Fruit fly (Drosophila melanogaster) whole organism, embryonic: ENCODE results near the gene CCDC151.
A peak's percentile ranks its signal among the peaks of the same experiment; 100 is the strongest.

Experiments used
- CG10147 ChIP-seq: fragments of 200-800 bp; sonication (Bioruptor generic); optimal IDR thresholded peaks from 2 replicates; lab custom pipeline; 2019; ENCODE audit warnings: missing biosample characterization, mild to moderate bottlenecking, missing genetic modification characterization, moderate library complexity
- CG10267 ChIP-seq: fragments of 200-800 bp; sonication (Bioruptor generic); optimal IDR thresholded peaks from 2 replicates; lab custom pipeline; 2018; ENCODE audit warnings: missing biosample characterization, mild to moderate bottlenecking, missing genetic modification characterization, moderate library complexity
- CG1233 ChIP-seq: fragments of 200-800 bp; sonication (Bioruptor generic); optimal IDR thresholded peaks from 4 replicates; lab custom pipeline; 2018; ENCODE audit warnings: missing biosample characterization, mild to moderate bottlenecking, missing genetic modification characterization
- CG14050 ChIP-seq: fragments of 200-800 bp; sonication (Bioruptor generic); IDR thresholded peaks from 3 replicates; pipeline ENCODE4 v1.3.6; 2022; ENCODE audit warnings: missing biosample characterization, missing genetic modification characterization
- CG15696 ChIP-seq: fragments of 200-800 bp; sonication (Bioruptor generic); optimal IDR thresholded peaks from 2 replicates; lab custom pipeline; 2019; ENCODE audit warnings: missing biosample characterization, mild to moderate bottlenecking, missing genetic modification characterization, moderate library complexity
- CG17186 ChIP-seq: fragments of 200-800 bp; sonication (Bioruptor generic); optimal IDR thresholded peaks from 3 replicates; lab custom pipeline; 2017; ENCODE audit warnings: missing biosample characterization, missing genetic modification reagents, missing genetic modification characterization
- CG18619 ChIP-seq: fragments of 200-800 bp; sonication (Bioruptor generic); optimal IDR thresholded peaks from 3 replicates; lab custom pipeline; 2017; ENCODE audit warnings: missing biosample characterization, mild to moderate bottlenecking, missing genetic modification characterization
- CG2120 ChIP-seq: fragments of 200-800 bp; sonication (Bioruptor generic); optimal IDR thresholded peaks from 3 replicates; lab custom pipeline; 2016; ENCODE audit warnings: missing biosample characterization, missing genetic modification characterization
- CG32767 ChIP-seq: fragments of 200-800 bp; sonication (Bioruptor generic); IDR thresholded peaks from 2 replicates; pipeline ENCODE4 v1.3.6; 2022; ENCODE audit warnings: missing biosample characterization, missing genetic modification characterization
- CG3281 ChIP-seq: fragments of 200-800 bp; sonication (Bioruptor generic); optimal IDR thresholded peaks from 3 replicates; lab custom pipeline; 2017; ENCODE audit warnings: missing biosample characterization, mild to moderate bottlenecking, missing genetic modification characterization
- CG3726 ChIP-seq: fragments of 200-800 bp; sonication (Bioruptor generic); IDR thresholded peaks from 3 replicates; pipeline ENCODE4, ENCODE4 v1.3.6; 2022; ENCODE audit warnings: missing biosample characterization, missing genetic modification characterization
- CG3995 ChIP-seq: fragments of 200-800 bp; sonication (Bioruptor generic); optimal IDR thresholded peaks from 3 replicates; lab custom pipeline; 2016; ENCODE audit warnings: missing biosample characterization, missing genetic modification characterization
- CG42726 ChIP-seq: fragments of 200-800 bp; sonication (Bioruptor generic); IDR thresholded peaks from 2 replicates; pipeline ENCODE4 v1.3.6; 2022; ENCODE audit warnings: missing biosample characterization, missing genetic modification characterization; ENCODE audit not compliant: partially characterized antibody
- CG5180 ChIP-seq: fragments of 200-800 bp; sonication (Bioruptor generic); optimal IDR thresholded peaks from 3 replicates; lab custom pipeline; 2017; ENCODE audit warnings: missing biosample characterization, missing genetic modification characterization, mild to moderate bottlenecking, moderate library complexity, missing genetic modification reagents
- CG7839 ChIP-seq: fragments of 200-800 bp; sonication (Bioruptor generic); optimal IDR thresholded peaks from 3 replicates; lab custom pipeline; 2018; ENCODE audit warnings: missing biosample characterization, mild to moderate bottlenecking, missing genetic modification characterization, moderate library complexity
- CG8478 ChIP-seq: fragments of >200 bp; optimal IDR thresholded peaks from 2 replicates; lab custom pipeline; 2018
- CG8924 ChIP-seq: fragments of 200-800 bp; optimal IDR thresholded peaks from 3 replicates; lab custom pipeline; 2019; ENCODE audit warnings: missing biosample characterization, mild to moderate bottlenecking, missing genetic modification characterization, moderate library complexity
- CG9727 ChIP-seq: fragments of 200-800 bp; sonication (Bioruptor generic); optimal IDR thresholded peaks from 3 replicates; lab custom pipeline; 2017; ENCODE audit warnings: missing biosample characterization, mild to moderate bottlenecking, missing genetic modification characterization
- Dip2 ChIP-seq: fragments of 200-800 bp; sonication (Bioruptor generic); IDR thresholded peaks from 2 replicates; pipeline ENCODE4 v1.3.6; 2022; ENCODE audit warnings: missing biosample characterization, missing genetic modification characterization
- Eip74EF ChIP-seq, 2 experiments: fragments of 200-800 bp in 1 of 2; fragments of >200 bp in 1 of 2; sonication (Bioruptor generic) in 1 of 2; optimal IDR thresholded peaks; 2 replicates each; lab custom pipeline; 2017 to 2019; ENCODE audit warnings: missing biosample characterization in 2 of 2, missing genetic modification characterization in 2 of 2, mild to moderate bottlenecking in 1 of 2, moderate library complexity in 1 of 2
- Elba2 ChIP-seq: fragments of 200-800 bp; sonication (Bioruptor generic); optimal IDR thresholded peaks from 3 replicates; lab custom pipeline; 2016; ENCODE audit warnings: missing biosample characterization, missing genetic modification characterization
- Fer1 ChIP-seq: fragments of 200-800 bp; sonication (Bioruptor generic); optimal IDR thresholded peaks from 2 replicates; lab custom pipeline; 2017; ENCODE audit warnings: missing biosample characterization, mild to moderate bottlenecking, missing genetic modification characterization
- H15 ChIP-seq: fragments of 200-800 bp; sonication (Bioruptor generic); IDR thresholded peaks from 3 replicates; pipeline ENCODE4 v1.3.6; 2022; ENCODE audit warnings: missing biosample characterization, missing genetic modification characterization
- Hand ChIP-seq: fragments of 200-800 bp; sonication (Bioruptor generic); optimal IDR thresholded peaks from 2 replicates; lab custom pipeline; 2017; ENCODE audit warnings: mild to moderate bottlenecking, missing biosample characterization, missing genetic modification reagents, missing genetic modification characterization
- Lhr ChIP-seq: fragments of 200-800 bp; sonication (Bioruptor generic); optimal IDR thresholded peaks from 3 replicates; lab custom pipeline; 2017; ENCODE audit warnings: mild to moderate bottlenecking, missing biosample characterization, missing genetic modification reagents, missing genetic modification characterization
- Meics ChIP-seq: fragments of 200-800 bp; sonication (Bioruptor generic); optimal IDR thresholded peaks from 2 replicates; lab custom pipeline; 2017; ENCODE audit warnings: missing biosample characterization, mild to moderate bottlenecking, missing genetic modification characterization
- NFAT ChIP-seq: fragments of 200-800 bp; sonication (Bioruptor generic); IDR thresholded peaks from 2 replicates; pipeline ENCODE4 v1.3.6; 2022; ENCODE audit warnings: missing biosample characterization, missing genetic modification characterization
- PHDP ChIP-seq: fragments of 200-800 bp; sonication (Bioruptor generic); optimal IDR thresholded peaks from 3 replicates; lab custom pipeline; 2018; ENCODE audit warnings: missing biosample characterization, mild to moderate bottlenecking, missing genetic modification characterization, moderate library complexity
- Sox102F ChIP-seq: fragments of 200-800 bp; sonication (Bioruptor generic); optimal IDR thresholded peaks from 2 replicates; lab custom pipeline; 2018; ENCODE audit warnings: missing biosample characterization, mild to moderate bottlenecking, missing genetic modification characterization, moderate library complexity
- dmrt99B ChIP-seq: fragments of 200-800 bp; sonication (Bioruptor generic); optimal IDR thresholded peaks from 2 replicates; lab custom pipeline; 2018; ENCODE audit warnings: missing biosample characterization, mild to moderate bottlenecking, missing genetic modification characterization, moderate library complexity
- dysf ChIP-seq: fragments of 200-800 bp; sonication (Bioruptor generic); IDR thresholded peaks from 3 replicates; pipeline ENCODE4 v1.3.6; 2022; ENCODE audit warnings: missing biosample characterization, missing genetic modification characterization
- ftz-f1 ChIP-seq: fragments of 200-800 bp; sonication (Bioruptor generic); optimal IDR thresholded peaks from 2 replicates; lab custom pipeline; 2016; ENCODE audit warnings: missing biosample characterization, missing genetic modification characterization
- gcm ChIP-seq: fragments of 200-800 bp; sonication (Bioruptor generic); optimal IDR thresholded peaks from 2 replicates; lab custom pipeline; 2019; ENCODE audit warnings: missing biosample characterization, mild to moderate bottlenecking, missing genetic modification characterization, moderate library complexity
- gem ChIP-seq: fragments of 200-800 bp; sonication (Bioruptor generic); optimal IDR thresholded peaks from 2 replicates; lab custom pipeline; 2019; ENCODE audit warnings: missing biosample characterization, mild to moderate bottlenecking, missing genetic modification characterization, moderate library complexity
- hkb ChIP-seq, 2 experiments: fragments of 200-800 bp in 1 of 2; fragments of >200 bp in 1 of 2; sonication (Bioruptor generic) in 1 of 2; IDR thresholded peaks in 1 of 2; optimal IDR thresholded peaks in 1 of 2; 2 replicates each; pipeline versions ENCODE4 v1.3.6 to Lab custom; 2017 to 2022; ENCODE audit warnings: missing biosample characterization in 1 of 2, missing genetic modification characterization in 1 of 2
- ken ChIP-seq: fragments of 200-800 bp; sonication (Bioruptor generic); IDR thresholded peaks from 3 replicates; pipeline ENCODE4 v1.3.6; 2022; ENCODE audit warnings: missing biosample characterization, missing genetic modification characterization
- knrl ChIP-seq: fragments of 200-800 bp; sonication (Bioruptor generic); IDR thresholded peaks from 3 replicates; pipeline ENCODE4 v1.3.6; 2022; ENCODE audit warnings: missing biosample characterization, missing genetic modification characterization; ENCODE audit not compliant: partially characterized antibody
- lmd ChIP-seq: fragments of 200-800 bp; sonication (Bioruptor generic); IDR thresholded peaks from 2 replicates; pipeline ENCODE4 v1.3.6; 2022; ENCODE audit warnings: missing biosample characterization, missing genetic modification characterization
- odd ChIP-seq: fragments of 200-800 bp; sonication (Bioruptor generic); optimal IDR thresholded peaks from 2 replicates; lab custom pipeline; 2017; ENCODE audit warnings: missing biosample characterization, mild to moderate bottlenecking, missing genetic modification characterization
- phol ChIP-seq: fragments of 200-800 bp; sonication (Bioruptor generic); optimal IDR thresholded peaks from 3 replicates; lab custom pipeline; 2018; ENCODE audit warnings: missing biosample characterization, mild to moderate bottlenecking, missing genetic modification characterization, moderate library complexity
- row ChIP-seq: fragments of 200-800 bp; sonication (Bioruptor generic); IDR thresholded peaks from 3 replicates; pipeline ENCODE4 v1.3.6; 2022; ENCODE audit warnings: missing biosample characterization, missing genetic modification characterization
- scrt ChIP-seq: fragments of 200-800 bp; sonication (Bioruptor generic); optimal IDR thresholded peaks from 2 replicates; lab custom pipeline; 2018; ENCODE audit warnings: missing biosample characterization, mild to moderate bottlenecking, missing genetic modification characterization, moderate library complexity
- sens-2 ChIP-seq: fragments of 200-800 bp; sonication (Bioruptor generic); IDR thresholded peaks from 2 replicates; pipeline ENCODE4 v1.3.6; 2022; ENCODE audit warnings: missing biosample characterization, missing genetic modification characterization
- slou ChIP-seq: fragments of 200-800 bp; sonication (Bioruptor generic); optimal IDR thresholded peaks from 3 replicates; lab custom pipeline; 2016; ENCODE audit warnings: missing biosample characterization, missing genetic modification characterization
- sna ChIP-seq: fragments of 200-800 bp; sonication (Bioruptor generic); IDR thresholded peaks from 2 replicates; pipeline ENCODE4 v1.3.6; 2022; ENCODE audit warnings: missing biosample characterization, missing genetic modification characterization; ENCODE audit not compliant: partially characterized antibody
- tap ChIP-seq: fragments of 200-800 bp; optimal IDR thresholded peaks from 3 replicates; lab custom pipeline; 2019; ENCODE audit warnings: missing biosample characterization, mild to moderate bottlenecking, missing genetic modification characterization, moderate library complexity
- trem ChIP-seq: fragments of 200-800 bp; optimal IDR thresholded peaks from 3 replicates; lab custom pipeline; 2019; ENCODE audit warnings: missing biosample characterization, mild to moderate bottlenecking, missing genetic modification characterization, moderate library complexity
- usp ChIP-seq: fragments of >200 bp; optimal IDR thresholded peaks from 2 replicates; lab custom pipeline; 2017; ENCODE audit warnings: missing biosample characterization, missing genetic modification characterization
- zen ChIP-seq: fragments of 200-800 bp; sonication (Bioruptor generic); optimal IDR thresholded peaks from 3 replicates; lab custom pipeline; 2018; ENCODE audit warnings: missing biosample characterization, mild to moderate bottlenecking, missing genetic modification characterization, moderate library complexity
- zfh1 ChIP-seq: fragments of 200-800 bp; sonication (Bioruptor generic); IDR thresholded peaks from 3 replicates; pipeline ENCODE4 v1.3.6; 2022; ENCODE audit warnings: missing biosample characterization, missing genetic modification characterization

Gene CCDC151

DNA sequence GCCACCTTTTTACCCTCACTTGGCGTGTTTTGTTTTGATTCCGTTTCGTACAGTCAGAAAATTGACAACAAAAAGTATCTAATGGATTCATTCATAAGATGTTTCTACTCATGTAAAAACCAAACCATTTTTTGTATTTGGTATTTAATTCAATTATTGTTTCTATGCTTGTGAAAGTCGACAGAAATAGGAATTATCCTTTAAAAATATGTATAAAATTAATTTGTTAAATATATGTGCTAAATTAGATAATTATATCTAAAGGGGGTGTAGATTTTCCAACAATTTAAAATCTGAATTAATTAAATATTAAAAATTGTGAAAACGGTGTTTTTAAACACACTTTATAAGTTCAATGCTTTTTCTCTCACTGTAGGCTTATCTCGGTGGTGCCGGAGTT, 17.6 kb upstream of the CCDC151 start (continued):
- TF ChIP-seq Fer1 (GFP tag; lab: Kevin White, UChicago) (peak; percentile 61), H15 (no peak), Lhr (GFP tag; lab: Kevin White, UChicago) (no peak), lmd (GFP tag; lab: Robert Waterston, UW) (0 out of 2 replicates have a peak, but pooled peaks have one; percentile 11), Meics (GFP tag; lab: Kevin White, UChicago) (peak; percentile 60), zen (tag; lab: Kevin White, UChicago) (no peak), sens-2 (no peak), CG8478 (lab: Kevin White, UChicago) (no peak), Hand (GFP tag; lab: Kevin White, UChicago) (peak; percentile 17), scrt (GFP tag; lab: Kevin White, UChicago) (peak; percentile 30), CG3995 (no peak), usp (no peak), slou (GFP tag; lab: Kevin White, UChicago) (no peak), CG32767 (GFP tag; lab: Robert Waterston, UW) (no peak), CG8924 (tag; lab: Kevin White, UChicago) (peak; percentile 39), PHDP (peak; percentile 11), gcm (no peak), row (GFP tag; lab: Robert Waterston, UW) (peak; percentile 39; the same call in 2 of the 3 replicates), phol (tag; lab: Kevin White, UChicago) (peak; percentile 23), CG42726 (GFP tag; lab: Robert Waterston, UW) (no peak), dmrt99B (tag; lab: Kevin White, UChicago) (peak; percentile 47), knrl (GFP tag; lab: Robert Waterston, UW) (no peak), CG10267 (tag; lab: Kevin White, UChicago) (no peak), dysf (0 out of 3 replicates have a peak, but pooled peaks have one; percentile 31), zfh1 (GFP tag; lab: Robert Waterston, UW) (no peak), CG7839 (tag; lab: Kevin White, UChicago) (peak; percentile 44), odd (GFP tag; lab: Kevin White, UChicago) (no peak), hkb (optimal IDR thresholded peaks at IDR 0.05; lab: Kevin White, UChicago) (no peak), hkb (GFP tag; IDR thresholded peaks at IDR 0.05; lab: Robert Waterston, UW) (no peak), ken (GFP tag; lab: Robert Waterston, UW) (no peak), CG17186 (no peak), CG3281 (GFP tag; lab: Kevin White, UChicago) (peak; percentile 52), CG3726 (GFP tag; lab: Robert Waterston, UW) (no peak), trem (tag; lab: Kevin White, UChicago) (no peak), CG15696 (tag; lab: Kevin White, UChicago) (no peak), CG5180 (GFP tag; lab: Kevin White, UChicago) (peak; percentile 15), sna (no peak), CG1233 (GFP tag; lab: Kevin White, UChicago) (no peak), Eip74EF (GFP tag; optimal IDR thresholded peaks at IDR 0.05; lab: Kevin White, UChicago) (no peak), CG9727 (GFP tag; lab: Kevin White, UChicago) (peak; percentile 38), Sox102F (GFP tag; lab: Kevin White, UChicago) (peak; percentile 3), gem (peak; percentile 57), Elba2 (GFP tag; lab: Kevin White, UChicago) (no peak), CG18619 (GFP tag; lab: Kevin White, UChicago) (peak; percentile 32), NFAT (no peak), CG2120 (GFP tag; lab: Kevin White, UChicago) (peak; percentile 24), tap (no peak), CG10147 (GFP tag; lab: Kevin White, UChicago) (no peak), ftz-f1 (GFP tag; lab: Kevin White, UChicago) (no peak), CG14050 (GFP tag; lab: Robert Waterston, UW) (no peak), Dip2 (GFP tag; lab: Robert Waterston, UW) (no peak)
